Fruit fly (Drosophila melanogaster) whole organism, larva: ENCODE data around the gene CG42729.
A peak's percentile ranks its signal among the peaks of the same experiment; 100 is the strongest.

Experiments used
- noc ChIP-seq: fragments of 200-800 bp; sonication (Bioruptor generic); optimal IDR thresholded peaks from 3 replicates; lab custom pipeline; 2019; ENCODE audit warnings: missing biosample characterization, mild to moderate bottlenecking, missing genetic modification characterization, moderate library complexity

The CG42729 gene

DNA sequence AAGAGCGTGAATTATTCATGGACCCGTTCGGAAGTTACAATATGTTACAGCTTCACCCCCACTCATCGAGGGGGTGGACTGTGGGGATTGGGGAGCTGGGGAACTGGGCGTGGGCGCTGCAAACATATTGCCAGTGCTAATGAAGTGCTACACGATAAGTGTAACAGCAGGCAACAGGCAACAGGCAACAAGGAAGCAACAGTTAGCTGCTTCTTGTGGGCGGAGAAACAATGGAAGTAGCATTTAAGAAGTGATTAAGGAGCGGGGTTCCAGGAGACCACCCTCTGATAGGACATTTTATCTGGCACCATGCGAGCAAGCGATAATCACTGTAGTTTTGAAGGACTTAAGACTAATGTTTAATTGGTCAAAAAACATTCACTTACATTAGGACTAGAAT, 14.0 kb upstream of the CG42729 start:
- no peak for TF ChIP-seq noc (tag; lab: Kevin White, UChicago)

DNA sequence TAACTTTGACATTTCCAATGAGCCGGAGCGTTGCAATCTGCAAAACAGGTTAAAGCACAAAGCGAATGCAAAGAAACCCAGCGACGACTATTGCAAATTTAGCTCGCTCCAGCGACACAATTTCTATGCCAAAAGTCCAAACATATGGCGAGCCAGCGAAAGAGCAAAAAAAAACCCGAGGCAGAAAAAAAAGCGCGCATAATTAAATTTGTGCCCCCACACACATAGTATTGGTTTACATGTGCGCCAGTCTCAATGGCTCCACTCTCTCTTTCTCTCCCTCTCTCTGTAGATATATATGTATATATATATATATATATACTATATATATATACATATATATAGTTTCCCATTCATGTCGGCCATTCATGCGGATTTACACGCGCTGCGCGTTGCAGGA, 13.4 kb upstream of the CG42729 start:
- TF ChIP-seq noc (tag; lab: Kevin White, UChicago) = no peak

DNA sequence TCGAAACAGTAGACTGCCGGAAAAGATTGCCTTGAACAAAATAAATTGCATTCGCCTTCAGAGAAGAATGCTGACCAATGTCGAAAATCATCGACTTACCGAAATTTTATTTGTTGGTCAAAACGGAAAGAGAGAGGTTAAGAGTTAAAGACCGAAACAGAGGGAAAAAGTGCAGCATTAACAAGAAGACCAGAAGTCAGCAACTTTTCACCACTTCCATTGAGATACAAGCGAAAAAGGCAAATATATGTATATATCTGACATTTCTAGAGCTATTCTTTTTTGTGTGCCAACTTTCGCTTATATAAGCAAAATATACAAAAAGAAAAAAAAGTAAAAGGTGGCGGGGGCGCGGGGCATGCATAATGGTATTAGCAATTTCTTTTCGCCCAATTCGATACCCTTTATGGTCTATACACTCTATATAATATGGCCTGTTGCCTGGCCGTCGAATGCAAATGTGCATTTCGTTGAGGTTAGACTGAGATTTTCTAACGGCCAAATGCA, 12.6 kb upstream of the CG42729 start:
- no peak for TF ChIP-seq noc (tag; lab: Kevin White, UChicago)

DNA sequence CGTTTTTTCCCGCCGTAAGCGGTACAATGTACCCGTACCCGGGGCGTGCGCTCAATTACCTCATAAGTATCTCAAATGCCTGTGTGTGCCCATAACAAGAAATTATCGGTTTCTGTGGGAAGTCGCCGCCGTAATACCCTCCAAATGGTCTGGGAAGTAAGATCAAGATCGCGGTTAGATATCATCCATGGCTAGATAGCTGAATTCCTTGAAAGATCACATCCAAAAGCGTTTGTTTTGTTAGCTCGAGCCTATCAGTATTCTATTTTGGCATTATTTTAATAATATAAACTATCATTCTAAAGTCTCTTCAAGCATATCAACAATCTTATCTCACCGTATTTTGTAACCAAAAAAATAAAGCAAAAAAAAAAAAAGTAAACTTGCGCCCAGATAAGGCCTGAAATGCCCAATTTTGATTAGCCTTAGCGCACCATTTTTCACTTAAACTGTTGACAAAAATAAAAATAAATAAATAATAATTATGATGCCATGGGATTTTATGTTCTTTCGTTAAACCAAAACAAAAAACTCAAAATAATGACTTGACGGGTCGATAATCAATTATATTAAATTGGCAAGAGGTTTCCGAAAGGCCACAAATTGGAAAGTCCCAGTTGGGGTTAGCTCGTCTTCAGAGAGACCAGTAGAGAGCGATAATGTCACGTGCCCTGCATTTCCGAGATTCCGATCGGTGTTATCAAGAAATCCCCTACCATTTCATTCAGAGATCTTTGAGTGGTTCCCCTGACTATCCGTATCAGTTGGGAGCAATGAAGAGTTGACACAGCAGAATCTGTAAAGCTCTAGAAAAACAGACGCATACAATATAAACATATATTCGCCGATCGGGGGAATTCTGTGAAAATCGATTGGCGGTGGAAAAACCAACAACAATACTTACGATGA, 11.5 kb upstream of the CG42729 start:
- peak; percentile 20 for TF ChIP-seq noc (tag; lab: Kevin White, UChicago)

DNA sequence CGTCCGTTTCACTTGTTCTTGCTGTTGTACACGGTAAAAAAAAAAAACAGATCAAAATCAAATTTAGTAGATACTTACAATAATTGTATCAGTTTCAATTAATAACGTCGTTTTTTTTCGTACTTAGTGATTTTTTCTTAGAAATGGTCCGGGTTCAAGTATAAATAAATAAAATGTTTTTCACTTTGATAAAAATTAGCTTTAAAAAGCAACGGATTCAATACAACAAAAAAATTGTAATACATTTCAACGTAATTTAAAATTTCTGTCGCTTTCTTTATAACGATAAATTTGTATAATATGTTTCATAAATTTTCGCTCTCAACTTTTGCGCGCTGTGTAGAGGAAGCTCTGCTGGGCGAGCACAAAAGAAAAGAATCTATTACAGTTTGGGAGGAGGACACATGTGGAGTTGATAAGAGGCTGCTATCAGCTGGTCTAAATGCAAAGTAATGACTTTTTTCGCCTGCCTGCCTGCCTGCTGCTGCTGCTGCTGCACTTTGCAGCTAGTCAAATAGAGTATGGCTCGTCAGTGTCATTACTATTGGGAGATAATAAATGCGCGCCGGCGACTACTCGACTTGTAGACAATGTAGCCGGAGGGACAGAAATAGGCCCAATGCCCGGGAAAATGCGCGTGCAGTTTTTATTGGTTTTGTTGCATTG, 10.7 kb upstream of the CG42729 start:
- TF ChIP-seq noc (tag; lab: Kevin White, UChicago) = peak; percentile 80

DNA sequence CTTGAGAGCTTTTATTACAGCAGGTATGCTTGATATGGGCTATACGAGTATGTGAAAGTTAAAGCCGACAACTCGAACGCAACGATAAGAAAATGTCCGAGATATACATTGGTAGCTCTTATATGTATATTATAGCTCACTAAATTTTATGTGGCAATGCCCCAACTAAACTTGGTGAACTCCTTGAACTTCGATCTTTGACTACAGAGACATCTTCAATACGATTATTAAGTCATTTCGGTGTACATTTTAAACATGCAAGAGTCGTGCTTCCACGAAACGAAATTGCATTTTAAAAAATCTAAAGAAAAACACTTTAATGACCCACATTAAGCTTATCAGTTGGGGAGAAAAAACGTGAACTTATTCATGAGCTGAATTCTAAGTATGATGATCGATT, 9.2 kb upstream of the CG42729 start:
- TF ChIP-seq noc (tag; lab: Kevin White, UChicago) = no peak

DNA sequence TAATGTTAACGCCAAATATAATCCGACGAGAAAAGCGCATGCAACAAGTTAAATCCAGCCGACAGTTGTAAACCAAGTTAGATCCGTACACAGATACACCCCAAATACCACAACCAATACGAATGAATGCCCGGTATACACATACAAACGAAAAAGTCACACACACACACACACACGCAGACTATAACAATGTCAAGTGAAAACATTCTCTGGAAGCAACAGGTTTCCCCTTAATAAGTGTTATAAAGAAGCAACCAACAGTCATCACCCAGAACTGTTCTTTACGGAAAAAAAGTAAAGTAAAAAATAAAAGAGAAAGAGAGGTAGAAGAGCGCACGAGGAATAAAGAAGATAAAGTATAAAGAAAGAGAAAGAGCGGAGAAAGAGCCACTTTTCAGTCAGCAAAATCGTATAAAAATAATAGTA, 8.5 kb upstream of the CG42729 start:
- TF ChIP-seq noc (tag; lab: Kevin White, UChicago) = no peak

DNA sequence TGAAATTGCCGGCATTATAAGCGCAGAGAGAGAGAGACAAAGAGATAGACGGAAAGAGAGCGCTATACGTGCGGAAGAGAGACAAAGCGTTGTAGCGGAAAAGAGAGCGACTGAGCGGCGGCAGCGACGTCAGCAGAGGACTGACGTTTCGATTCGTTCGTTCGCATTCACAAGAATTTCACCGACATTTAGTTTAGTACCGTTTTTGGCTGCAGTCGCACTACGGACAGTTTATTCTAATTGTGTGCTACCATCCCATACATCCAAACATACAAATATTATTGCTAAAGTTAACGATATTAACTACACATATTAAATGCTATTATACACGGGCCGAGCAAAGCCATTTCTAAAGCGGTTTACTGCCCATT, 7.9 kb upstream of the CG42729 start, which contains the start of gene CrebA:
CrebA (plus strand) TSS at position 168 of the 371 bp plus-strand sequence.
- no peak for TF ChIP-seq noc (tag; lab: Kevin White, UChicago)

DNA sequence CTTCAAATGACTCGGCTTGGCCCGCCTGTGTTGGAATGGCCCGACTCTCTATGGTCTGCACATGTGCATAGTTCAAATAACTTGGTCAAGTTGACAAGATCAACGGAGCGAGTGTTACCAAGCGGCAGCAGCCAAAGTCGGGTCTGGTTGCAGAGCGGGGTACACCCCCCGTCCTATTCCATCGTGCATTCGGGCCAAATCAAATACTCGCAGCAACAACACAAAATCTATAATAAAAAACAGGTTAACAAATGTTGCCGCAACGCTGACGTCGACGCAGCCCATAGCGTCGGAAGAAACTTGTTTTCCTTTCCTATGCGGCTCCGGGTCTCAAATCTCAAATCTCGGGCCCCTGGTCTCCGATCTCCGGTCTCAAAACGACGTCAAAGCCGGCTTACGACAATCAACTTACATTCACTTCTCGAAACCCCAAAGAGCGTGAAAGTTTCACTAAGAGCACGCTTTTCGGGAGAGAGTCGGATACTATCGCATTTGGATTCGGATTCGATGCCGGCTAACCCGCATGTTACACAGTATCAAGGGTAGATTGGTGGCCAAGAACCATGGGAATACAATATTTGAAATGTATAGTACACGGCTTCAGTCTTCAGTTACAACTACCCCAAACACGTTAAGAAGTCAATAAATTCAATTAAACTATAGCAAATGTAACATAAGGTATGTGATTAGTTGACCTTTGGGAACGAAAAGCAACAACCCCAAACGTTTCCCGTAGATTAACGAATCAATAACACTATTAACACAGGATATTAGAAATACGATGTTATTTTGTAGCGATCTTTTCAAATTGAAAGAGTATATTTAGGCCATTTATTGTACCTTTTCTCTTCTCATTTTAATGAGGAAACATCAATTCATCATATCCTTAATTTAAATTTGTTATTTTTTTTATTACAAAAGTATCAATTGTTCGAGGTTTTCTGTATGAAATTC, 7.2 kb upstream of the CG42729 start:
- TF ChIP-seq noc (tag; lab: Kevin White, UChicago) = peak; percentile 78

DNA sequence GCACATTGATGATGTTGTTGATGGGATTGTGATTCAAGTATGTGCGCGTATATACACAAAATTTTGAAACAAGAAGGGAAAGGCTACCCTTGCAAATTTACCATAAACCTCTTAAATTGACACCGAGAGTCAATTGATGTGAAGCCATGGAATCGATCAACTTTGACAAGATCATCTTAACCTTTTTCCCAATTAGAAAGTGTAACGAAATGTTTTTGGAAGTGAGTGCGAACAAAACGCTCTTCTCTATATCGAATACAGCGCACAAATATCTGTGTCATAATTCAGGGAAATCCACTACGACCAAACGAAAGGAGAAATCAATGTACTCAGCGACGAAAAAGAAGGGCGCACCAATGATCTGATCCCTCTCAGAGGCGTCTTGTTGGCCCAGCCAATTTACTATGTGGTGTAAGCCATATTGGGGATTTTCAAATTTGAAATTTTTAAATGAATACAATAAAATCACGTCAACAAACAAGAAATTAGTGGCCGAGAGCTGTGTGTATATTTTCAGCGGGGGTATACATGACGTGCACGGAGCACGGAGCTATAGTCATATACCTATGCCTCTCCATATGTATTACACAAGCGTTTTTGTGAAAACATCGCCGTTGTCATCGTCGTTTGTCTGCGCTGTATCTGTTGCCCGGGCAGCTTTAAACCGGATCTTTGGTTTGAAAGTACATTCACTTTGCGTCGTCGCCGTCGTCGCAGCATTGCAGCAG, 6.2 kb upstream of the CG42729 start:
- peak; percentile 79 for TF ChIP-seq noc (tag; lab: Kevin White, UChicago)

DNA sequence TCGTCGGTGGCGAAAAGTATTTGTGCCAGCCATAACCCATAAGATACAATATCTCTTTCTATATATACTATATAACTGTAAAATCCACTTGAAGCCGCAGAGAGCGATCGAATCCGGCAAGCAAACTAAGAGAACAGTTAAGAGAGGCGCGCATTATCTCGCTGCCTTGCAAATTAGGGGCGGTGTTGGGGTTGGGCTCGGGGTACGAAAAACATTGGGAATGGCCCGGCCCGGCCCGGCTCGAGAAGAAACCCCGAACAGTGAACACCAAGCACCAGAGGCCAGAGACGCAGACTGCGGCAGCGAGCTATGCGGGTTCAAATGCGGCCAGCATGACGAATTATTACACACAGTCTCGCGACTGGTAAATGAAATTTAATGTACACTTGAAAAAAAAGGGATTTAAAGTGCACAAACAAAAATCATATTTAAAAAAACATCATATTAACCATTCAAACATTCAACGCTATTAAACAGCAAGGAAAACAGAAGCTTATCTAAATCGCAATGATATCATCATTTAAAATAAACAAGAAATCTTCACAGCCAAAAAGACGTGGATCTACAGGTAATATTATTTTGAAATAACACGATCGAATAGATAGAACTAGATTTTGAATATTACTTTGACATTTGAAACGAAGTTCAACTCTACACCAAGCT, 5.2 kb upstream of the CG42729 start:
- no peak for TF ChIP-seq noc (tag; lab: Kevin White, UChicago)

DNA sequence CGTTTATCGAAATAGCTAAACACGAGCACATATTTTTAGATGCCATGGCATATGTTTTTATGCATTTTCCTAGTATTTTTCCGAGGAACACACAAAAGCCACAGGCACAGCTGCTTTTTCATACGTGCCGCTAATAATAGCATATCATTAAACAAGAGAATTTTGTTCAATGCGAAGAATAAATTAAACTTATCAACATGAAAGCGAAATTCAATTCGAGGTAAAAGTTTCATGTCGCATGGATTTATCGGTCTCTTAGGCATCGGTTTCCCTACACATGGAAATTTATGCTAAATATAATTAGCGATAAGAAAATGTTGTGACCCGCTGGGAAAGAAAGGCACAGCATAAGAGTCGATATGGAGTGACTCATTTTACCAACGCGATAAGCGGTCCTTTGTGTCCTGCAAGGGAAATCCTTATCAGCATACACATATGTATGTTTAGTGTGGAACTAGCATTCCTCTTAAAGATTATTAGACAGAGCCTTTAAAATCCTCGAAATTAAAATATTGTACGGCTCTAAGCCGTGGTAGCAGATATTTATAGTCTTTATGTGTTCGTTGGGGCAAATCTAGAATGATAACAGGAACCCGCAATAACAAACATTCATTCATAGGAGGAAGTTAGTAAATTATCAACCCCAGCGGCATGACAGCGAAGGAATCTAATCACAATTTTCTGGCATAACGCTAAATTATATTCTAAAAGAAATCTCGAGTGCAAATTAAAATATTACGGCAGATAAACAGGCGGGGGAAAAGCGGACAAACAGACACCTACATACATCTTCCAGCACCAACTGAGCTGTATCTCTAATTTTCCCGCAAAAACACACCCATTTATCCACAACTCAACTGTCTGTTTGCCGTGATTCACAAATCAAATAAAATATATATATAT, 4.4 kb upstream of the CG42729 start, which contains the start of gene CG43248:
CG43248 (minus strand) TSS at position 51 of the 903 bp plus-strand sequence.
- TF ChIP-seq noc (tag; lab: Kevin White, UChicago) = peak; percentile 80

DNA sequence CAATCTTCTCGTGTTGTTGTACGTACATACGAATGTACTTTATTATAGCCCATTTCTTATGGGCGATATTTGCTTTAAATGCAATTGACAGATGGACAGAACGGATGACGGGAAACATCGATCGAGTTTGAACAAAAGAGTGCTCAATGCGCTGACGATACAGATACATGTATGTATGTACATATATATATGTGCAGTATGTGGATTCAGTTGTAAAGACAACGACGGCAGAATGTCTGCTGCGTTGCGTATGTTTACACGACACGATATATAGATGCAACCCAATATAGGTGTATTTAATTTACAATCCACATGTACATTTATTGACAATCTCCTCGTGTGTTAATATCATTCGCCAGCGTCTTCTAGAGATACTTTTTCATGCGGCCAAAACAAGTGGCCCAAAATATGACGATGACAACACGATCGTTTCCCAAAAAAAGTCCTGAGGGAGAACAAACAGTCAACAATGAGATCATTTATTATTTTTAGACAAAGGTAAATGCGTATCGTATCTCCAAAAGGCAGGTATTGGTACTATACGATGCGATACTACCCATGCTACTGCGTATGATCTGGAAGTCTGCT, 3.4 kb upstream of the CG42729 start:
- TF ChIP-seq noc (tag; lab: Kevin White, UChicago) = no peak
